Fruit fly (Drosophila melanogaster): ENCODE data around the gene Polr2J.
A peak's percentile ranks its signal among the peaks of the same experiment; 100 is the strongest.

Gene Polr2J

dm6 chr2L:17379844-17380243, 30.4 kb downstream of the Polr2J start (continued):
- TF ChIP-seq fd102C (GFP tag; optimal IDR thresholded peaks at IDR 0.05) (peak; percentile 72), vvl (GFP tag; IDR thresholded peaks at IDR 0.05) (peak; percentile 63), trh (GFP tag; optimal IDR thresholded peaks at IDR 0.05) (peak; percentile 73), Dref (GFP tag; IDR thresholded peaks at IDR 0.05) (no peak), CG2875 (GFP tag; optimal IDR thresholded peaks at IDR 0.05) (peak; percentile 97), CG10267 (tag; optimal IDR thresholded peaks at IDR 0.05) (peak; percentile 47), run (tag; optimal IDR thresholded peaks at IDR 0.05) (peak; percentile 56), CG2199 (GFP tag; IDR thresholded peaks at IDR 0.05) (peak; percentile 87), CG5953 (GFP tag; IDR thresholded peaks at IDR 0.05) (peak; percentile 66), D (optimal IDR thresholded peaks at IDR 0.05) (no peak), D (GFP tag; optimal IDR thresholded peaks at IDR 0.05) (peak; percentile 88), CG5180 (GFP tag; optimal IDR thresholded peaks at IDR 0.05) (peak; percentile 73), CG6654 (GFP tag; optimal IDR thresholded peaks at IDR 0.05) (peak; percentile 94), h (optimal IDR thresholded peaks at IDR 0.05) (no peak), gro (GFP tag; optimal IDR thresholded peaks at IDR 0.05) (no peak), CG11085 (GFP tag; IDR thresholded peaks at IDR 0.05) (no peak), CG15479 (GFP tag; optimal IDR thresholded peaks at IDR 0.05) (no peak), Elba2 (GFP tag; optimal IDR thresholded peaks at IDR 0.05) (no peak), MESR4 (GFP tag; optimal IDR thresholded peaks at IDR 0.05) (peak; percentile 6), gcm2 (GFP tag; optimal IDR thresholded peaks at IDR 0.05) (peak; percentile 46), lbe (GFP tag; optimal IDR thresholded peaks at IDR 0.05) (no peak), cwo (GFP tag; optimal IDR thresholded peaks at IDR 0.05) (peak; percentile 8), zf30C (GFP tag; optimal IDR thresholded peaks at IDR 0.05) (no peak), CG11695 (GFP tag; IDR thresholded peaks at IDR 0.05) (0 out of 3 replicates have a peak, but pooled peaks have one; percentile 27), sr (GFP tag; IDR thresholded peaks at IDR 0.05) (peak; percentile 33; the same call in 1 of the 3 replicates), nau (GFP tag; optimal IDR thresholded peaks at IDR 0.05) (peak; percentile 76), CG7357 (GFP tag; IDR thresholded peaks at IDR 0.05) (no peak), ERR (GFP tag; optimal IDR thresholded peaks at IDR 0.05) (peak; percentile 3), CG9609 (GFP tag; optimal IDR thresholded peaks at IDR 0.05) (peak; percentile 3), Hmx (GFP tag; optimal IDR thresholded peaks at IDR 0.05) (no peak), stc (GFP tag; IDR thresholded peaks at IDR 0.05) (peak; percentile 63), CG11093 (GFP tag; IDR thresholded peaks at IDR 0.05) (no peak; the same call in 2 of the 3 replicates), tin (GFP tag; optimal IDR thresholded peaks at IDR 0.05) (peak; percentile 44), Lim3 (GFP tag; IDR thresholded peaks at IDR 0.05) (no peak), dmrt99B (tag; optimal IDR thresholded peaks at IDR 0.05) (peak; percentile 63), Hr78 (GFP tag; optimal IDR thresholded peaks at IDR 0.05) (peak in 1 of 2 experiments; percentile 30), ems (GFP tag; optimal IDR thresholded peaks at IDR 0.05) (peak; percentile 56), Rfx (GFP tag; IDR thresholded peaks at IDR 0.05) (0 out of 2 replicates have a peak, but pooled peaks have one; percentile 13), CG17568 (GFP tag; optimal IDR thresholded peaks at IDR 0.05) (peak; percentile 76), CG34224 (GFP tag; IDR thresholded peaks at IDR 0.05; ENCODE audit: partially characterized antibody) (no peak), twi (tag; optimal IDR thresholded peaks at IDR 0.05) (peak; percentile 64), Sry-δ (GFP tag; optimal IDR thresholded peaks at IDR 0.05) (peak; percentile 35), CG15269 (tag; optimal IDR thresholded peaks at IDR 0.05) (peak; percentile 29), Jarid2 (GFP tag; optimal IDR thresholded peaks at IDR 0.05) (peak; percentile 54), CG5245 (GFP tag; optimal IDR thresholded peaks at IDR 0.05) (peak; percentile 57), schlank (tag; optimal IDR thresholded peaks at IDR 0.05) (no peak), sug (tag; optimal IDR thresholded peaks at IDR 0.05) (no peak), CG1602 (GFP tag; optimal IDR thresholded peaks at IDR 0.05) (peak; percentile 71), CG13424 (tag; optimal IDR thresholded peaks at IDR 0.05) (peak; percentile 45), Dbx (GFP tag; IDR thresholded peaks at IDR 0.05) (no peak), sisA (GFP tag; IDR thresholded peaks at IDR 0.05) (no peak), pnt (GFP tag; optimal IDR thresholded peaks at IDR 0.05) (peak; percentile 62)
